Worm (Caenorhabditis elegans): Measurements from ENCODE around the gene fbxa-192.

DNA sequence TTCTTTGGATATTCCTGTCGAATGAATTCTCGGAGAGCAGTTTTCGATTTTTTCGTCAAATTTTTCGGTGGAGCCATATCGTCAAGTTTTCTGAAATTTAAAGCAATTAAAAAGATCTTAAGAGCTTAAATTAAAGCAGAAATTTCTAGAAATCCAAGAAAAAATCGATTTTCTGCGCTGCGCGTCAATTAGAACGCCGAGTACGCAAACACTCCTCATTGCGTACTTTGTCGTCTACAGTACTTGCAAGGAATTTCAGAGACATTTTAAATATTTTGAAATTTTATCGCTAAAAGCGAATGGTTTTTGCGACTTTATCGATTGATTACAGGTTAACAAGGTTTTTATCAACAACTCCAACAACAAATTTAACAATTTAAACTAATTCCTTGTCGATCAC lies 4.9 kb upstream of the fbxa-192 start:
- TF ChIP-seq daf-12 (tag; optimal IDR thresholded peaks at IDR 0.05): no peak
- no peak for TF ChIP-seq ZK546.5 (tag; optimal IDR thresholded peaks at IDR 0.05)
- TF ChIP-seq snpc-1.2 (GFP tag; IDR thresholded peaks at IDR 0.05): no peak
- no peak for TF ChIP-seq unc-62 (GFP tag; optimal IDR thresholded peaks at IDR 0.05 in 1 of 2)
- no peak for TF ChIP-seq unc-62 (tag; optimal IDR thresholded peaks at IDR 0.05)
- TF ChIP-seq lin-15B (tag; optimal IDR thresholded peaks at IDR 0.05): no peak
- TF ChIP-seq dpl-1 (GFP tag; optimal IDR thresholded peaks at IDR 0.05): no peak
- no peak for TF ChIP-seq nhr-77 (tag; optimal IDR thresholded peaks at IDR 0.05)
- no peak for TF ChIP-seq nhr-25 (tag; optimal IDR thresholded peaks at IDR 0.05; ENCODE audit: borderline replicate concordance, insufficient read depth)
- TF ChIP-seq lin-38 (GFP tag; IDR thresholded peaks at IDR 0.05): no peak
- TF ChIP-seq egl-27 (tag; optimal IDR thresholded peaks at IDR 0.05): no peak
- TF ChIP-seq pha-4 (GFP tag; IDR thresholded peaks at IDR 0.05): no peak
- no peak for TF ChIP-seq pha-4 (tag; optimal IDR thresholded peaks at IDR 0.05)
- no peak for TF ChIP-seq F49E8.2 (tag; optimal IDR thresholded peaks at IDR 0.05; ENCODE audit: borderline replicate concordance)
- TF ChIP-seq lsy-2 (tag; optimal IDR thresholded peaks at IDR 0.05): no peak
